Fruit fly (Drosophila melanogaster): ENCODE data around the gene beat-VI.
A peak's percentile ranks its signal among the peaks of the same experiment; 100 is the strongest.

DNA sequence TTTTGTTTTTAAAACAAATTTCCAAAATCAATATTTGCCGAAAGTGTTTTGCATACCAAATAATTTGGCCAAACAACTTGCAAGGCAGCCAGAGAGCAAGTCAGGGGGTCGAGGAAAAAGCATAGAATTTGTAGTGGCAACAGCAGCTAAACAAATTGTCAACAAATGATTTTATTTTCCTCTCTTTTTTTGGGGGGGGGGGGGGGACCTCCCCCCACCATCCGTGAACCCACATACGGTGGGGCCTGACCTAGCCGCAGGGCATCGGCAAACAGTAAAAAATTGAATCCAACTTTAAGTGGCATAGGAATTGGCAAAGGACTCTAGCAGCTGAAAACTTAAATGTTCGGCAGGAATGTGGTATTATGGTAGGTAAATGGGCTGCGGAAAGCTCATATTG lies 28.1 kb upstream of the beat-VI start:
- TF ChIP-seq Dfd (GFP tag; optimal IDR thresholded peaks at IDR 0.05) = peak; percentile 77
- TF ChIP-seq Myc (optimal IDR thresholded peaks at IDR 0.05) = no peak
- no peak for TF ChIP-seq psq (GFP tag; optimal IDR thresholded peaks at IDR 0.05)
- no peak for TF ChIP-seq Mio (GFP tag; optimal IDR thresholded peaks at IDR 0.05)
- no peak for TF ChIP-seq GATAd (GFP tag; optimal IDR thresholded peaks at IDR 0.05)
- TF ChIP-seq tai (GFP tag; optimal IDR thresholded peaks at IDR 0.05) = no peak
- no peak for TF ChIP-seq pan (optimal IDR thresholded peaks at IDR 0.05)
- TF ChIP-seq dsf (GFP tag; optimal IDR thresholded peaks at IDR 0.05; ENCODE audit: borderline replicate concordance) = no peak
- no peak for TF ChIP-seq woc (GFP tag; optimal IDR thresholded peaks at IDR 0.05)
- no peak for TF ChIP-seq dmrt93B (GFP tag; optimal IDR thresholded peaks at IDR 0.05)
